Fruit fly (Drosophila melanogaster) whole organism, embryonic: ENCODE data around the gene CG14229.

Experiments used
- Awh ChIP-seq: fragments of 200-800 bp; sonication (Bioruptor generic); IDR thresholded peaks from 2 replicates; pipeline ENCODE4, ENCODE4 v1.3.6; 2022; ENCODE audit warnings: missing biosample characterization, missing genetic modification characterization
- B-H2 ChIP-seq: fragments of 200-800 bp; sonication (Bioruptor generic); optimal IDR thresholded peaks from 2 replicates; lab custom pipeline; 2018; ENCODE audit warnings: missing biosample characterization, mild to moderate bottlenecking, missing genetic modification characterization
- CG10543 ChIP-seq: fragments of 200-800 bp; sonication (Bioruptor generic); optimal IDR thresholded peaks from 3 replicates; lab custom pipeline; 2017; ENCODE audit warnings: missing biosample characterization, mild to moderate bottlenecking, missing genetic modification characterization, moderate library complexity
- CG11456 ChIP-seq: fragments of 200-800 bp; sonication (Bioruptor generic); IDR thresholded peaks from 3 replicates; pipeline ENCODE4 v1.3.6; 2022; ENCODE audit warnings: missing biosample characterization, missing genetic modification characterization
- CG12659 ChIP-seq: fragments of 200-800 bp; sonication (Bioruptor generic); optimal IDR thresholded peaks from 3 replicates; lab custom pipeline; 2017; ENCODE audit warnings: mild to moderate bottlenecking, missing biosample characterization, missing genetic modification reagents, missing genetic modification characterization
- CG13296 ChIP-seq: fragments of 200-800 bp; sonication (Bioruptor generic); optimal IDR thresholded peaks from 3 replicates; lab custom pipeline; 2018; ENCODE audit warnings: missing biosample characterization, mild to moderate bottlenecking, missing genetic modification characterization
- CG14667 ChIP-seq: fragments of 200-800 bp; sonication (Bioruptor generic); IDR thresholded peaks from 2 replicates; pipeline ENCODE4 v1.3.6; 2022; ENCODE audit warnings: missing biosample characterization, missing genetic modification characterization
- CG1529 ChIP-seq: fragments of 200-800 bp; sonication (Bioruptor generic); optimal IDR thresholded peaks from 3 replicates; lab custom pipeline; 2018; ENCODE audit warnings: missing biosample characterization, missing genetic modification characterization
- CG17361 ChIP-seq: fragments of 200-800 bp; sonication (Bioruptor generic); IDR thresholded peaks from 3 replicates; pipeline ENCODE4 v1.3.6; 2022; ENCODE audit warnings: missing biosample characterization, missing genetic modification characterization
- CG17829 ChIP-seq: fragments of 200-800 bp; optimal IDR thresholded peaks from 2 replicates; lab custom pipeline; 2019; ENCODE audit warnings: missing biosample characterization, mild to moderate bottlenecking, missing genetic modification characterization, moderate library complexity
- CG18599 ChIP-seq: fragments of 200-800 bp; sonication (Bioruptor generic); optimal IDR thresholded peaks from 3 replicates; lab custom pipeline; 2017; ENCODE audit warnings: missing biosample characterization, missing genetic modification characterization, mild to moderate bottlenecking, moderate library complexity, missing genetic modification reagents
- CG2116 ChIP-seq: fragments of 200-800 bp; sonication (Bioruptor generic); optimal IDR thresholded peaks from 3 replicates; lab custom pipeline; 2018; ENCODE audit warnings: missing biosample characterization, mild to moderate bottlenecking, missing genetic modification characterization
- CG2202 ChIP-seq: fragments of 200-800 bp; sonication (Bioruptor generic); optimal IDR thresholded peaks from 2 replicates; lab custom pipeline; 2018; ENCODE audit warnings: missing biosample characterization, mild to moderate bottlenecking, missing genetic modification characterization
- CG2712 ChIP-seq: fragments of 200-800 bp; optimal IDR thresholded peaks from 3 replicates; lab custom pipeline; 2019; ENCODE audit warnings: missing biosample characterization, mild to moderate bottlenecking, missing genetic modification characterization, moderate library complexity
- CG31441 ChIP-seq: fragments of 200-800 bp; sonication (Bioruptor generic); IDR thresholded peaks from 2 replicates; pipeline ENCODE4 v1.3.6; 2022; ENCODE audit warnings: missing biosample characterization, missing genetic modification characterization
- CG3163 ChIP-seq: fragments of 200-800 bp; sonication (Bioruptor generic); optimal IDR thresholded peaks from 3 replicates; lab custom pipeline; 2016; ENCODE audit warnings: missing biosample characterization, missing genetic modification characterization
- CG34224 ChIP-seq: fragments of 200-800 bp; sonication (Bioruptor generic); IDR thresholded peaks from 3 replicates; pipeline ENCODE4 v1.3.6; 2022; ENCODE audit warnings: missing biosample characterization, missing genetic modification characterization; ENCODE audit not compliant: partially characterized antibody
- CG4282 ChIP-seq: fragments of 200-800 bp; sonication (Bioruptor generic); optimal IDR thresholded peaks from 2 replicates; lab custom pipeline; 2016; ENCODE audit warnings: missing biosample characterization, missing genetic modification characterization
- CG6854 ChIP-seq: fragments of 200-800 bp; sonication (Bioruptor generic); optimal IDR thresholded peaks from 3 replicates; lab custom pipeline; 2017; ENCODE audit warnings: missing biosample characterization, mild to moderate bottlenecking, missing genetic modification characterization
- CG8388 ChIP-seq: fragments of 200-800 bp; sonication (Bioruptor generic); optimal IDR thresholded peaks from 2 replicates; lab custom pipeline; 2019; ENCODE audit warnings: missing biosample characterization, mild to moderate bottlenecking, missing genetic modification characterization, moderate library complexity
- CG9727 ChIP-seq: fragments of 200-800 bp; sonication (Bioruptor generic); optimal IDR thresholded peaks from 3 replicates; lab custom pipeline; 2017; ENCODE audit warnings: missing biosample characterization, mild to moderate bottlenecking, missing genetic modification characterization
- Eip74EF ChIP-seq, 2 experiments: fragments of 200-800 bp in 1 of 2; fragments of >200 bp in 1 of 2; sonication (Bioruptor generic) in 1 of 2; optimal IDR thresholded peaks; 2 replicates each; lab custom pipeline; 2017 to 2019; ENCODE audit warnings: missing biosample characterization in 2 of 2, missing genetic modification characterization in 2 of 2, mild to moderate bottlenecking in 1 of 2, moderate library complexity in 1 of 2
- Fer1 ChIP-seq: fragments of 200-800 bp; sonication (Bioruptor generic); optimal IDR thresholded peaks from 2 replicates; lab custom pipeline; 2017; ENCODE audit warnings: missing biosample characterization, mild to moderate bottlenecking, missing genetic modification characterization
- GATAe ChIP-seq: fragments of 200-800 bp; sonication (Bioruptor generic); conservative IDR thresholded peaks from 2 replicates; pipeline ENCODE4 v1.3.6; 2022; ENCODE audit warnings: missing biosample characterization, missing genetic modification characterization
- H15 ChIP-seq: fragments of 200-800 bp; sonication (Bioruptor generic); IDR thresholded peaks from 3 replicates; pipeline ENCODE4 v1.3.6; 2022; ENCODE audit warnings: missing biosample characterization, missing genetic modification characterization
- Optix ChIP-seq: fragments of 200-800 bp; sonication (Bioruptor generic); IDR thresholded peaks from 3 replicates; pipeline ENCODE4 v1.3.6; 2022; ENCODE audit warnings: missing biosample characterization, missing genetic modification characterization
- Rfx ChIP-seq: fragments of 200-800 bp; sonication (Bioruptor generic); IDR thresholded peaks from 2 replicates; pipeline ENCODE4 v1.3.6; 2022; ENCODE audit warnings: missing biosample characterization, missing genetic modification characterization
- Spps ChIP-seq: fragments of 200-800 bp; sonication (Bioruptor generic); optimal IDR thresholded peaks from 2 replicates; lab custom pipeline; 2018; ENCODE audit warnings: missing biosample characterization, mild to moderate bottlenecking, missing genetic modification characterization
- Xbp1 ChIP-seq: fragments of 200-800 bp; sonication (Bioruptor generic); optimal IDR thresholded peaks from 3 replicates; lab custom pipeline; 2016; ENCODE audit warnings: missing biosample characterization, mild to moderate bottlenecking, missing genetic modification characterization
- bowl ChIP-seq: fragments of 200-800 bp; sonication (Bioruptor generic); IDR thresholded peaks from 2 replicates; pipeline ENCODE4 v1.3.6; 2022; ENCODE audit warnings: missing biosample characterization, missing genetic modification characterization
- cato ChIP-seq: fragments of 200-800 bp; sonication (Bioruptor generic); optimal IDR thresholded peaks from 2 replicates; lab custom pipeline; 2016; ENCODE audit warnings: missing biosample characterization, missing genetic modification characterization, borderline replicate concordance
- disco-r ChIP-seq: fragments of 200-800 bp; sonication (Bioruptor generic); optimal IDR thresholded peaks from 2 replicates; lab custom pipeline; 2016; ENCODE audit warnings: missing biosample characterization, missing genetic modification characterization
- dysf ChIP-seq: fragments of 200-800 bp; sonication (Bioruptor generic); IDR thresholded peaks from 3 replicates; pipeline ENCODE4 v1.3.6; 2022; ENCODE audit warnings: missing biosample characterization, missing genetic modification characterization
- h ChIP-seq: fragments of >200 bp; optimal IDR thresholded peaks from 2 replicates; lab custom pipeline; 2017
- hb ChIP-seq: fragments of 200-800 bp; sonication (Bioruptor generic); IDR thresholded peaks from 3 replicates; pipeline ENCODE4 v1.3.6; 2022; ENCODE audit warnings: missing biosample characterization, missing genetic modification characterization; ENCODE audit not compliant: partially characterized antibody
- inv ChIP-seq: fragments of 200-800 bp; sonication (Bioruptor generic); IDR thresholded peaks from 2 replicates; pipeline ENCODE4 v1.3.6; 2022; ENCODE audit warnings: missing biosample characterization, missing genetic modification characterization; ENCODE audit not compliant: partially characterized antibody
- jing ChIP-seq: fragments of 200-800 bp; sonication (Bioruptor generic); optimal IDR thresholded peaks from 2 replicates; lab custom pipeline; 2018; ENCODE audit warnings: missing biosample characterization, mild to moderate bottlenecking, missing genetic modification characterization
- klu ChIP-seq: fragments of 200-800 bp; sonication (Bioruptor generic); IDR thresholded peaks from 2 replicates; pipeline ENCODE4 v1.3.6; 2022; ENCODE audit warnings: missing biosample characterization, missing genetic modification characterization
- lola ChIP-seq, 3 experiments: fragments of >200 bp in 2 of 3; fragments of 200-800 bp in 1 of 3; sonication (Bioruptor generic) in 1 of 3; optimal IDR thresholded peaks; 2 replicates each; lab custom pipeline; 2017 to 2019; ENCODE audit warnings: missing biosample characterization in 3 of 3, missing genetic modification characterization in 3 of 3, mild to moderate bottlenecking in 1 of 3, moderate library complexity in 1 of 3
- otp ChIP-seq: fragments of 200-800 bp; sonication (Bioruptor generic); IDR thresholded peaks from 3 replicates; pipeline ENCODE4, ENCODE4 v1.3.6; 2022; ENCODE audit warnings: missing biosample characterization, missing genetic modification characterization
- pita ChIP-seq: fragments of 200-800 bp; sonication (Bioruptor generic); optimal IDR thresholded peaks from 2 replicates; lab custom pipeline; 2017; ENCODE audit warnings: missing biosample characterization, mild to moderate bottlenecking, missing genetic modification characterization
- rib ChIP-seq: fragments of 200-800 bp; sonication (Bioruptor generic); IDR thresholded peaks from 2 replicates; pipeline ENCODE4 v1.3.6; 2022; ENCODE audit warnings: missing biosample characterization, missing genetic modification characterization
- tap ChIP-seq: fragments of 200-800 bp; optimal IDR thresholded peaks from 3 replicates; lab custom pipeline; 2019; ENCODE audit warnings: missing biosample characterization, mild to moderate bottlenecking, missing genetic modification characterization, moderate library complexity
- tin ChIP-seq: fragments of 200-800 bp; sonication (Bioruptor generic); optimal IDR thresholded peaks from 3 replicates; lab custom pipeline; 2016; ENCODE audit warnings: missing biosample characterization, missing genetic modification characterization
- unpg ChIP-seq: fragments of 200-800 bp; sonication (Bioruptor generic); optimal IDR thresholded peaks from 3 replicates; lab custom pipeline; 2018; ENCODE audit warnings: missing biosample characterization, mild to moderate bottlenecking, missing genetic modification characterization, moderate library complexity
- usp ChIP-seq: fragments of >200 bp; optimal IDR thresholded peaks from 2 replicates; lab custom pipeline; 2017; ENCODE audit warnings: missing biosample characterization, missing genetic modification characterization
- vfl ChIP-seq: fragments of 200-800 bp; sonication (Bioruptor generic); optimal IDR thresholded peaks from 2 replicates; lab custom pipeline; 2016; ENCODE audit warnings: missing biosample characterization, missing genetic modification characterization
- z ChIP-seq: fragments of 200-800 bp; sonication (Bioruptor generic); IDR thresholded peaks from 3 replicates; pipeline ENCODE4 v1.3.6; 2022; ENCODE audit warnings: missing biosample characterization, missing genetic modification characterization
- zfh2 ChIP-seq: fragments of 200-800 bp; sonication (Bioruptor generic); optimal IDR thresholded peaks from 2 replicates; lab custom pipeline; 2016; ENCODE audit warnings: missing biosample characterization, missing genetic modification characterization

Gene CG14229

DNA sequence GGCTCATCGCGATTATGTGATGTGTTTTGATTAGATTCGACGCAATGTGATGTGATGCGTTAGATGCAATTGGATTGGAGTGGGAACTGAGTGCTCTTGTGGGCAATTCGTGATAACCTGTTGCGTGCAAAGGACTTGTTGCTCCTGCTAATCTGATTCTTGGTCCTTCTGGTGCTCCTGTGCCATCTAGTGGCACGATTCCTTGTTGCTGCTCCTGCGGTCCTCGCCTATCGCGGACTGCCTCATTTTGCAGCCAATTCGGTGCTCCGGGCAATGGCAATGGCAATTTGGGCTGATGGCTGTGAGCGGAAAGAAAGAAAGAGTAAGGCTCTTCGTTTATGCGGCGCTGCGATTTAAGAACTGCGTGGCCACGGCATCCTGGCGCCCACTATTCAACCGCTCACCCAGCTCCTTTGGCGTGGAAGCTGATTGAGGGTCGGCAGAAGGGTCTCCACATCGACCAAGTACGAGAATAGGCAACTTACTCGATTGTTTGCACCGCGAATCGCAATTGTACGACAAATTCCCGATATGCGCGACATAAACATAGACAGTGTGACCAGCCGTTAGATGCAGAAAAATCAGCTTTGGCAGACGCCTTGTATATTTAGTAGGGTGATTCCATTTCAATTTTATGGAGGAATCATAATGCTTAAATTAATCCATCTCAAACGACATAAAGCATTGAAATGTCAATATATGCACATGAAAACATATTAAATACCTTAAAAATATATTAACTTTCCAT lies 1.9 kb downstream of the CG14229 start, which contains the start of gene Mer (continued):
- peak; percentile 75 for TF ChIP-seq CG6854 (GFP tag; lab: Kevin White, UChicago)
- peak; percentile 79 for TF ChIP-seq Awh (GFP tag; lab: Robert Waterston, UW)
- TF ChIP-seq CG3163: peak; percentile 72
- peak; percentile 76 for TF ChIP-seq vfl (GFP tag; lab: Kevin White, UChicago)
- TF ChIP-seq hb (GFP tag; lab: Robert Waterston, UW): no peak
- TF ChIP-seq CG8388: peak; percentile 73
- TF ChIP-seq klu (GFP tag; lab: Robert Waterston, UW): peak; percentile 51; the same call in 1 of the 2 replicates
- TF ChIP-seq inv (GFP tag; lab: Robert Waterston, UW): no peak
- TF ChIP-seq usp (GFP tag; lab: Kevin White, UChicago): no peak
- no peak for TF ChIP-seq GATAe
- peak; percentile 52; the same call in 1 of the 2 replicates for TF ChIP-seq CG14667
- peak; percentile 91 for TF ChIP-seq Fer1
- TF ChIP-seq zfh2 (GFP tag; lab: Kevin White, UChicago): peak; percentile 84
- TF ChIP-seq CG2712 (tag; lab: Kevin White, UChicago): peak; percentile 86
- TF ChIP-seq Optix (GFP tag; lab: Robert Waterston, UW): peak; percentile 86
- peak; percentile 85 for TF ChIP-seq CG9727 (GFP tag; lab: Kevin White, UChicago)
- TF ChIP-seq cato: peak; percentile 29
- 0 out of 2 replicates have a peak, but pooled peaks have one; percentile 38 for TF ChIP-seq bowl (GFP tag; lab: Robert Waterston, UW)
- TF ChIP-seq CG17829 (tag; lab: Kevin White, UChicago): peak; percentile 87
- TF ChIP-seq lola (GFP tag; optimal IDR thresholded peaks at IDR 0.05; lab: Kevin White, UChicago): peak in 1 of 3 experiments; percentile 74
- TF ChIP-seq disco-r: peak; percentile 74
- peak; percentile 56 for TF ChIP-seq Spps (tag; lab: Kevin White, UChicago)
- TF ChIP-seq CG17361 (GFP tag; lab: Robert Waterston, UW): peak; percentile 79
- TF ChIP-seq CG13296 (GFP tag; lab: Kevin White, UChicago): peak; percentile 87
- peak; percentile 73; the same call in 1 of the 3 replicates for TF ChIP-seq CG11456 (GFP tag; lab: Robert Waterston, UW)
- peak; percentile 49 for TF ChIP-seq CG2116 (GFP tag; lab: Kevin White, UChicago)
- peak; percentile 66 for TF ChIP-seq B-H2 (GFP tag; lab: Kevin White, UChicago)
- no peak for TF ChIP-seq h (lab: Kevin White, UChicago)
- TF ChIP-seq tap (tag; lab: Kevin White, UChicago): peak; percentile 81
- TF ChIP-seq H15 (GFP tag; lab: Robert Waterston, UW): peak; percentile 57; the same call in 1 of the 3 replicates
- peak; percentile 81 for TF ChIP-seq CG31441 (GFP tag; lab: Robert Waterston, UW)
- peak; percentile 73 for TF ChIP-seq CG4282 (GFP tag; lab: Kevin White, UChicago)
- TF ChIP-seq Xbp1 (GFP tag; lab: Kevin White, UChicago): peak; percentile 87
- no peak for TF ChIP-seq CG34224 (GFP tag; lab: Robert Waterston, UW)
- TF ChIP-seq Rfx (GFP tag; lab: Robert Waterston, UW): peak; percentile 92
- no peak for TF ChIP-seq jing (GFP tag; lab: Kevin White, UChicago)
- TF ChIP-seq tin (GFP tag; lab: Kevin White, UChicago): peak; percentile 76
- TF ChIP-seq Eip74EF (GFP tag; optimal IDR thresholded peaks at IDR 0.05; lab: Kevin White, UChicago): no peak
- TF ChIP-seq unpg (GFP tag; lab: Kevin White, UChicago): peak; percentile 90
- TF ChIP-seq CG1529 (GFP tag; lab: Kevin White, UChicago): peak; percentile 70
- peak; percentile 76; the same call in 2 of the 3 replicates for TF ChIP-seq otp (GFP tag; lab: Robert Waterston, UW)
- no peak for TF ChIP-seq pita (GFP tag; lab: Kevin White, UChicago)
- peak; percentile 90 for TF ChIP-seq CG18599 (GFP tag; lab: Kevin White, UChicago)
- TF ChIP-seq CG12659 (GFP tag; lab: Kevin White, UChicago): peak; percentile 90
- TF ChIP-seq rib: peak; percentile 62; the same call in 1 of the 2 replicates
- no peak for TF ChIP-seq z (GFP tag; lab: Robert Waterston, UW)
- peak; percentile 67 for TF ChIP-seq CG10543 (GFP tag; lab: Kevin White, UChicago)
- peak; percentile 60 for TF ChIP-seq CG2202 (tag; lab: Kevin White, UChicago)
- TF ChIP-seq dysf (GFP tag; lab: Robert Waterston, UW): peak; percentile 90
